Worm (Caenorhabditis elegans) whole organism, young adult: ENCODE data around the gene W02F12.2.

ENCODE experiments used
- B0261.1 ChIP-seq: sonication (generic microtip); optimal IDR thresholded peaks from 2 replicates; lab custom pipeline; 2016; ENCODE audit warnings: mild to moderate bottlenecking, missing genetic modification characterization, moderate library complexity, missing compliant biosample characterization
- B0336.3 ChIP-seq: fragments of 200-800 bp; sonication (Bioruptor generic); IDR thresholded peaks from 2 replicates; pipeline ENCODE4 v1.3.6; 2022; ENCODE audit warnings: missing genetic modification characterization, missing compliant biosample characterization
- C17E4.6 ChIP-seq: fragments of 200-800 bp; sonication (Bioruptor generic); IDR thresholded peaks from 2 replicates; pipeline ENCODE4 v1.3.6; 2022; ENCODE audit warnings: missing genetic modification reagents, missing genetic modification characterization, missing compliant biosample characterization
- D2030.7 ChIP-seq: fragments of 200-800 bp; sonication (Bioruptor generic); IDR thresholded peaks from 2 replicates; pipeline ENCODE4 v1.3.6; 2022; ENCODE audit warnings: missing genetic modification reagents, missing genetic modification characterization, missing compliant biosample characterization
- F49E8.2 ChIP-seq: sonication (generic microtip); optimal IDR thresholded peaks from 3 replicates; lab custom pipeline; 2017; ENCODE audit warnings: missing genetic modification characterization, mild to moderate bottlenecking, missing compliant biosample characterization, antibody characterized with exemption, moderate library complexity; ENCODE audit not compliant: insufficient read depth
- F57C9.4 ChIP-seq: sonication (generic microtip); optimal IDR thresholded peaks from 2 replicates; lab custom pipeline; 2017; ENCODE audit warnings: mild to moderate bottlenecking, missing genetic modification characterization, missing compliant biosample characterization
- K11D2.4 ChIP-seq: fragments of 200-800 bp; sonication (Bioruptor generic); IDR thresholded peaks from 2 replicates; pipeline ENCODE4 v1.3.6; 2022; ENCODE audit warnings: missing genetic modification reagents, missing genetic modification characterization, missing compliant biosample characterization
- Y56A3A.18 ChIP-seq: fragments of 200-800 bp; sonication (Bioruptor generic); IDR thresholded peaks from 2 replicates; pipeline ENCODE4 v1.3.6; 2022; ENCODE audit warnings: missing genetic modification reagents, missing genetic modification characterization, missing compliant biosample characterization
- Y67H2A.10 ChIP-seq: fragments of 200-800 bp; sonication (Bioruptor generic); conservative IDR thresholded peaks from 2 replicates; pipeline ENCODE4 v1.3.6; 2022; ENCODE audit warnings: missing genetic modification reagents, missing genetic modification characterization, missing compliant biosample characterization
- atf-7 ChIP-seq: sonication (generic microtip); optimal IDR thresholded peaks from 2 replicates; lab custom pipeline; 2017; ENCODE audit warnings: mild to moderate bottlenecking, missing genetic modification characterization, missing compliant biosample characterization
- athp-1 ChIP-seq: sonication (generic microtip); optimal IDR thresholded peaks from 2 replicates; lab custom pipeline; 2017; ENCODE audit warnings: mild to moderate bottlenecking, missing genetic modification characterization, missing compliant biosample characterization
- attf-3 ChIP-seq: fragments of 200-800 bp; sonication (Bioruptor generic); conservative IDR thresholded peaks from 2 replicates; pipeline ENCODE4 v1.3.6; 2022; ENCODE audit warnings: missing genetic modification reagents, missing genetic modification characterization, missing compliant biosample characterization
- attf-6 ChIP-seq: fragments of 200-800 bp; sonication (Bioruptor generic); IDR thresholded peaks from 2 replicates; pipeline ENCODE4 v1.3.6; 2022; ENCODE audit warnings: missing genetic modification reagents, missing genetic modification characterization, missing compliant biosample characterization
- ccch-3 ChIP-seq: fragments of 200-800 bp; sonication (Bioruptor generic); optimal IDR thresholded peaks from 2 replicates; lab custom pipeline; 2018; ENCODE audit warnings: mild to moderate bottlenecking, missing genetic modification characterization, missing compliant biosample characterization
- ceh-91 ChIP-seq: fragments of 200-800 bp; sonication (Bioruptor generic); IDR thresholded peaks from 2 replicates; pipeline ENCODE4 v1.3.6; 2022; ENCODE audit warnings: missing genetic modification reagents, missing genetic modification characterization, missing compliant biosample characterization
- chd-7 ChIP-seq: sonication (generic microtip); optimal IDR thresholded peaks from 2 replicates; lab custom pipeline; 2016; ENCODE audit warnings: mild to moderate bottlenecking, missing genetic modification characterization, moderate library complexity, missing compliant biosample characterization
- dox-1 ChIP-seq: fragments of 200-800 bp; sonication (Bioruptor generic); IDR thresholded peaks from 2 replicates; pipeline ENCODE4 v1.3.6; 2022; ENCODE audit warnings: missing genetic modification reagents, missing genetic modification characterization, missing compliant biosample characterization
- dpl-1 ChIP-seq: fragments of 150-350 bp; optimal IDR thresholded peaks from 2 replicates; lab custom pipeline; 2014; ENCODE audit warnings: missing biosample characterization, missing genetic modification reagents, missing genetic modification characterization
- efl-1 ChIP-seq: fragments of 150-350 bp; optimal IDR thresholded peaks from 2 replicates; lab custom pipeline; 2014; ENCODE audit warnings: missing biosample characterization, missing genetic modification reagents, missing genetic modification characterization
- fkh-3 ChIP-seq: sonication (generic microtip); optimal IDR thresholded peaks from 2 replicates; lab custom pipeline; 2016; ENCODE audit warnings: mild to moderate bottlenecking, missing genetic modification characterization, missing compliant biosample characterization
- gei-17 ChIP-seq: fragments of 200-800 bp; sonication (Bioruptor generic); optimal IDR thresholded peaks from 2 replicates; lab custom pipeline; 2018; ENCODE audit warnings: mild to moderate bottlenecking, missing genetic modification characterization, missing compliant biosample characterization
- hmg-1.2 ChIP-seq: fragments of 200-800 bp; sonication (Bioruptor generic); IDR thresholded peaks from 2 replicates; pipeline ENCODE4 v1.3.6; 2022; ENCODE audit warnings: missing genetic modification reagents, missing genetic modification characterization, missing compliant biosample characterization
- hmg-20 ChIP-seq: fragments of 200-800 bp; sonication (Bioruptor generic); IDR thresholded peaks from 2 replicates; pipeline ENCODE4 v1.3.6; 2022; ENCODE audit warnings: missing genetic modification reagents, missing genetic modification characterization, missing compliant biosample characterization
- let-607 ChIP-seq, 2 experiments: fragments of 200-800 bp in 1 of 2; sonication (Bioruptor generic) in 1 of 2; sonication (generic microtip) in 1 of 2; optimal IDR thresholded peaks; 2 replicates each; lab custom pipeline; 2016 to 2018; ENCODE audit warnings: mild to moderate bottlenecking in 2 of 2, missing compliant biosample characterization in 2 of 2, missing genetic modification characterization in 2 of 2, moderate library complexity in 2 of 2, missing genotype in 1 of 2
- lin-54 ChIP-seq: fragments of 200-800 bp; sonication (Bioruptor generic); optimal IDR thresholded peaks from 2 replicates; lab custom pipeline; 2018; ENCODE audit warnings: mild to moderate bottlenecking, missing genetic modification characterization, missing compliant biosample characterization
- lsl-1 ChIP-seq: fragments of 200-800 bp; sonication (Bioruptor generic); optimal IDR thresholded peaks from 2 replicates; lab custom pipeline; 2018; ENCODE audit warnings: mild to moderate bottlenecking, missing genetic modification characterization, moderate library complexity, missing compliant biosample characterization
- lsy-27 ChIP-seq: sonication (generic microtip); optimal IDR thresholded peaks from 2 replicates; lab custom pipeline; 2017; ENCODE audit warnings: missing genetic modification characterization, mild to moderate bottlenecking, missing compliant biosample characterization, antibody characterized with exemption, missing genotype, borderline replicate concordance; ENCODE audit not compliant: insufficient read depth
- madf-6 ChIP-seq: fragments of 200-800 bp; sonication (Bioruptor generic); IDR thresholded peaks from 2 replicates; pipeline ENCODE4 v1.3.6; 2022; ENCODE audit warnings: missing genetic modification reagents, missing genetic modification characterization, missing compliant biosample characterization
- madf-8 ChIP-seq: fragments of 200-800 bp; sonication (Bioruptor generic); conservative IDR thresholded peaks from 2 replicates; pipeline ENCODE4 v1.3.6; 2022; ENCODE audit warnings: missing genetic modification reagents, missing genetic modification characterization, missing compliant biosample characterization
- mes-4 ChIP-seq: sonication (generic microtip); optimal IDR thresholded peaks from 2 replicates; lab custom pipeline; 2016; ENCODE audit warnings: missing genotype, missing genetic modification characterization, missing compliant biosample characterization
- nfya-1 ChIP-seq: sonication (generic microtip); optimal IDR thresholded peaks from 2 replicates; lab custom pipeline; 2017; ENCODE audit warnings: antibody characterized with exemption, missing compliant biosample characterization, missing genetic modification characterization, borderline replicate concordance; ENCODE audit not compliant: insufficient read depth
- nhr-179 ChIP-seq: sonication (generic microtip); optimal IDR thresholded peaks from 2 replicates; lab custom pipeline; 2016; ENCODE audit warnings: mild to moderate bottlenecking, missing genetic modification characterization, missing compliant biosample characterization
- pbrm-1 ChIP-seq: fragments of 200-800 bp; sonication (Bioruptor generic); IDR thresholded peaks from 2 replicates; pipeline ENCODE4 v1.3.6; 2022; ENCODE audit warnings: missing genetic modification reagents, missing genetic modification characterization, missing compliant biosample characterization
- repo-1 ChIP-seq: sonication (generic microtip); optimal IDR thresholded peaks from 2 replicates; lab custom pipeline; 2017; ENCODE audit warnings: mild to moderate bottlenecking, missing genetic modification characterization, missing compliant biosample characterization
- rpc-1 ChIP-seq, 2 experiments: fragments of 150-350 bp in 1 of 2; sonication (generic microtip) in 1 of 2; optimal IDR thresholded peaks; 2 replicates each; lab custom pipeline; 2014 to 2018; ENCODE audit warnings: missing biosample characterization in 1 of 2, missing genetic modification characterization in 1 of 2, missing genetic modification reagents in 1 of 2, missing genotype in 1 of 2
- tbp1 ChIP-seq: fragments of 200-800 bp; sonication (Bioruptor generic); optimal IDR thresholded peaks from 2 replicates; lab custom pipeline; 2018; ENCODE audit warnings: mild to moderate bottlenecking, missing genetic modification characterization, missing compliant biosample characterization
- unc-130 ChIP-seq: sonication (generic microtip); optimal IDR thresholded peaks from 2 replicates; lab custom pipeline; 2016; ENCODE audit warnings: missing genetic modification reagents, missing genetic modification characterization, missing compliant biosample characterization
- unc-62 ChIP-seq: fragments of 150-350 bp; optimal IDR thresholded peaks from 2 replicates; lab custom pipeline; 2014; ENCODE audit warnings: missing biosample characterization, missing genetic modification reagents, missing genetic modification characterization
- zim-3 ChIP-seq: sonication (generic microtip); optimal IDR thresholded peaks from 2 replicates; lab custom pipeline; 2017; ENCODE audit warnings: mild to moderate bottlenecking, missing genetic modification characterization, moderate library complexity, missing compliant biosample characterization
- ztf-25 ChIP-seq: fragments of 200-800 bp; sonication (Bioruptor generic); IDR thresholded peaks from 2 replicates; pipeline ENCODE4 v1.3.6; 2022; ENCODE audit warnings: missing genetic modification reagents, missing genetic modification characterization, missing compliant biosample characterization
- ztf-26 ChIP-seq: sonication (generic microtip); optimal IDR thresholded peaks from 2 replicates; lab custom pipeline; 2017; ENCODE audit warnings: missing genetic modification characterization, missing compliant biosample characterization

Gene W02F12.2

ce11 chrV:6714858-6715257 is 17.4 kb upstream of the W02F12.2 start:
- peak; percentile 88 for TF ChIP-seq attf-3

DNA sequence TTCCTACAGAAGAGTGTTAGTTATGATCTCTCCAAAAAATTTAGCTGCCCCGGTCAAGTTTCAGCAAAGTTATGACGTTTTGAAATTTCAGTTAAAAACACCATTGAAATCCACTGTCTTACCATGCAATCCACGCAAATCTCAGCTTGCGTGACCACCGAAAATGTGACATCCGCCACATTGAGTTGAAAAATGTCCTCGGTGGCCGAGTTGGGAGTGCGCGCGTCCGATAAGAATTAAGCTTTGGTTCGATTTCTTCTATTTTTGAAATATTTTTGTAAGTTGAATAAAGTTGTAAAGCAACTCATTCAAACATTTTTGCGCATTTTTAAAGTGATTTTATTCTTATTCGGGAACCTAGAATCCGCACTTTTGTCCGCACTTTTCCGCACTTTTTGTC is 13.6 kb upstream of the W02F12.2 start:
- TF ChIP-seq B0261.1 (tag; lab: Kevin White, UChicago) (peak; percentile 60), madf-6 (GFP tag; lab: Robert Waterston, UW) (peak; percentile 63; the same call in 1 of the 2 replicates), madf-8 (GFP tag; lab: Robert Waterston, UW) (peak; percentile 30; the same call in 1 of the 2 replicates), D2030.7 (GFP tag; lab: Robert Waterston, UW) (0 out of 2 replicates have a peak, but pooled peaks have one; percentile 39), hmg-1.2 (GFP tag; lab: Robert Waterston, UW) (peak; percentile 56; the same call in 1 of the 2 replicates), tbp1 (peak; percentile 83), rpc-1 (optimal IDR thresholded peaks at IDR 0.05; lab: Kevin White, UChicago) (peak; percentile 23), rpc-1 (tag; optimal IDR thresholded peaks at IDR 0.05; lab: Kevin White, UChicago) (peak; percentile 60), attf-3 (peak; percentile 50; the same call in 1 of the 2 replicates)

DNA sequence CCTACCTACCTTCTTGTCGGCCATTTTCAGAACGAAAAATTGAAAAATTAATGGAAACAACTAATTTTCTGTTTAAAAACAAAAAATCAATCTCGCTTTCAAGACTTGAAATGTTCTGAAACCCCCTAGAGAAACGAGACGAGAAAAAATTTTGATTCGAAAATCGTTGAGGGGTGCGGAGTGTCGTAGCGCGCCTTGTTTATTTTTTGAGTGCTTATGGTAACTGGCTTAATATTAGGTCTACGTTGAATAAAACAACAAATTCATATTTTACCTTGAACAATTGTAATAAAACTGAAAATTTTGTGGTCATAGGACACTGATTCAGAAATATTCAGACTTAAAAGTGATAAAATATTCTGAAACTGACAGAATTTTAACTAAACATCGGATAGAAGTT is 13.0 kb upstream of the W02F12.2 start, which contains the start of gene sna-1:
sna-1 (minus strand) TSS at position 218 of the 400 bp plus-strand sequence.
- TF ChIP-seq C17E4.6 (GFP tag; lab: Robert Waterston, UW) (no peak), fkh-3 (tag; lab: Kevin White, UChicago) (no peak), attf-3 (peak; percentile 90), madf-8 (GFP tag; lab: Robert Waterston, UW) (peak; percentile 59; the same call in 1 of the 2 replicates), let-607 (tag; optimal IDR thresholded peaks at IDR 0.05; lab: Kevin White, UChicago) (no peak), hmg-20 (no peak), ccch-3 (GFP tag; lab: Kevin White, UChicago) (no peak), efl-1 (GFP tag; lab: Kevin White, UChicago) (peak; percentile 26), nfya-1 (no peak), attf-6 (GFP tag; lab: Robert Waterston, UW) (no peak), lsl-1 (peak; percentile 47), atf-7 (tag; lab: Kevin White, UChicago) (no peak), madf-6 (GFP tag; lab: Robert Waterston, UW) (peak; percentile 75), lsy-27 (tag; lab: Kevin White, UChicago) (no peak), gei-17 (no peak), F49E8.2 (tag; lab: Kevin White, UChicago) (no peak), chd-7 (tag; lab: Kevin White, UChicago) (no peak)

DNA sequence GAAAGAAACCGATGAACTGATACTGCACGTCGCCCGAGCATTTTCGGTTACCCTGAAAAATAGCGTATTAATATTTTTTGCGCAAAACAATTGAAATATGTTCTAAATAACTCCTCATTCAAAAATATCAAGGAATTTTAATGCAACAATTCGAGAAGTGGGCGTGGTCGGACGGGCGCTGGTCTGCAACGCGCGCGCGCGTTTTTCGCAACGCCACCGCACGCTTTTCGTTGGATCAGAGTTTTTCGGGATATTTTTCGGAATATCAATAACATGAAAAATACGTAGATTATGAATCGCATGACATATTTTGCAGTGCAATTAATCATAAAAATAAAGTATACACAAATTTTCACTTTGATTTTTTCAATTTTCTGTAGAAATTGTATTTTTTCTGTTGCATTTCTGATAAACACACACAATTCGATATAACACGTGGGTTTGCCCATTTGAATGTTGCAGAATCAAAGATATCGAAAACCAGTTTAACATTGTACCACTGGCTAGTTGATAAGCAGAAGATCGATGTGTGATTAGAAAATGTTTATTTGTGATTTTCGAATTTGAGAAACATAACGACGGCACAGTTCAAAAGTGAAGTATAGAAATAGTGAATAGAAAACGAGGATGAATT is 11.7 kb upstream of the W02F12.2 start, which contains the start of gene dlst-1:
dlst-1 (minus strand) TSS at position 52 of the 634 bp plus-strand sequence.
- peak; percentile 65 for TF ChIP-seq dox-1 (GFP tag; lab: Robert Waterston, UW)
- TF ChIP-seq unc-62 (GFP tag; lab: Kevin White, UChicago): no peak
- TF ChIP-seq nfya-1: no peak
- TF ChIP-seq athp-1 (tag; lab: Kevin White, UChicago): no peak
- no peak for TF ChIP-seq K11D2.4 (GFP tag; lab: Robert Waterston, UW)
- TF ChIP-seq fkh-3 (tag; lab: Kevin White, UChicago): no peak
- peak; percentile 65 for TF ChIP-seq repo-1 (tag; lab: Kevin White, UChicago)
- TF ChIP-seq gei-17: no peak
- TF ChIP-seq ceh-91 (GFP tag; lab: Robert Waterston, UW): no peak
- TF ChIP-seq ztf-26 (tag; lab: Kevin White, UChicago): peak; percentile 57
- no peak for TF ChIP-seq mes-4 (tag; lab: Kevin White, UChicago)
- peak; percentile 39; the same call in 1 of the 2 replicates for TF ChIP-seq pbrm-1 (GFP tag; lab: Robert Waterston, UW)
- peak; percentile 72; the same call in 1 of the 2 replicates for TF ChIP-seq B0336.3
- TF ChIP-seq lin-54 (GFP tag; lab: Kevin White, UChicago): peak; percentile 47
- no peak for TF ChIP-seq unc-130 (GFP tag; lab: Kevin White, UChicago)
- TF ChIP-seq Y56A3A.18 (GFP tag; lab: Robert Waterston, UW): no peak
- no peak for TF ChIP-seq Y67H2A.10 (GFP tag; lab: Robert Waterston, UW)
- TF ChIP-seq dpl-1 (GFP tag; lab: Kevin White, UChicago): no peak
- TF ChIP-seq ztf-25 (GFP tag; lab: Robert Waterston, UW): no peak
- peak; percentile 25 for TF ChIP-seq efl-1 (GFP tag; lab: Kevin White, UChicago)
- TF ChIP-seq F57C9.4: no peak
- TF ChIP-seq nhr-179 (tag; lab: Kevin White, UChicago): no peak
- peak; percentile 43 for TF ChIP-seq zim-3 (tag; lab: Kevin White, UChicago)
